Worm (Caenorhabditis elegans): ENCODE results near the gene Y37E11B.10.
A peak's percentile ranks its signal among the peaks of the same experiment; 100 is the strongest.

Y37E11B.10 gene

DNA sequence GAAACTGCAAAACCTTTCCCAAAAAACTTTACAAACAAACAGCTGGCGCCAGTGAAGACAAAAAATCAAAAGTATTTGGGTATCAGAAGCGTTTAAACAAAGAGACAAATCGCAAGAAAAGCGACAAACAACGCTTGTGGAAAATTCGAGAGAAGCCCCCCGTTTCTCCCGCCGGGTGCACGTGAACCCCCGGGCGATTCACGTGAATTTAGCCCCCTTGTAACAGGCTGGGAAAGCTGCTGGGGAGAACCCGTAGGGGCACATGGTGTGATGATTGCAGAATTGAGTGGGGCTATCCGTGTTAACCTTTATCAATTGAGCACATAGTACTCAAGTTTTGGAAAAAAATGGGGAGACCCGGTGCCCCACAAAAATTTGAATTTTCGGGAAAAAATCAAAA lies 47.9 kb upstream of the Y37E11B.10 start (continued):
- TF ChIP-seq lin-29 (GFP tag; IDR thresholded peaks at IDR 0.05) (no peak), spr-3 (GFP tag; optimal IDR thresholded peaks at IDR 0.05) (no peak), daf-16 (GFP tag; optimal IDR thresholded peaks at IDR 0.05) (peak in 1 of 2 experiments; percentile 90), daf-16 (tag; optimal IDR thresholded peaks at IDR 0.05) (peak; percentile 82), snpc-1.2 (GFP tag; IDR thresholded peaks at IDR 0.05) (no peak), tag-97 (GFP tag; IDR thresholded peaks at IDR 0.05) (no peak), dpl-1 (GFP tag; optimal IDR thresholded peaks at IDR 0.05) (peak; percentile 24), mdt-29 (GFP tag; IDR thresholded peaks at IDR 0.05) (peak; percentile 82), ztf-7 (tag; optimal IDR thresholded peaks at IDR 0.05) (no peak), ctbp-1 (GFP tag; IDR thresholded peaks at IDR 0.05) (no peak), spr-1 (tag; optimal IDR thresholded peaks at IDR 0.05) (no peak), unc-39 (tag; optimal IDR thresholded peaks at IDR 0.05) (no peak), lim-7 (GFP tag; IDR thresholded peaks at IDR 0.05) (no peak), mdl-1 (tag; optimal IDR thresholded peaks at IDR 0.05) (peak; percentile 73 to 79), dmd-6 (GFP tag; IDR thresholded peaks at IDR 0.05) (peak; percentile 80), F49E8.2 (tag; optimal IDR thresholded peaks at IDR 0.05; ENCODE audit: borderline replicate concordance) (no peak), daf-19 (GFP tag; conservative IDR thresholded peaks at IDR 0.05) (no peak), nhr-77 (tag; optimal IDR thresholded peaks at IDR 0.05) (no peak), T20F7.1 (GFP tag; optimal IDR thresholded peaks at IDR 0.05) (no peak), zip-11 (GFP tag; IDR thresholded peaks at IDR 0.05) (no peak), nhr-237 (tag; optimal IDR thresholded peaks at IDR 0.05) (no peak), dmd-8 (GFP tag; IDR thresholded peaks at IDR 0.05) (no peak), mxl-2 (GFP tag; conservative IDR thresholded peaks at IDR 0.05) (peak; percentile 98), gei-8 (GFP tag; optimal IDR thresholded peaks at IDR 0.05) (peak; percentile 31), hif-1 (tag; optimal IDR thresholded peaks at IDR 0.05) (peak in 1 of 2 experiments; percentile 55), lin-38 (GFP tag; IDR thresholded peaks at IDR 0.05) (peak; percentile 45; the same call in 1 of the 2 replicates), ceh-20 (GFP tag; IDR thresholded peaks at IDR 0.05) (peak; percentile 91), nhr-28 (tag; optimal IDR thresholded peaks at IDR 0.05) (peak; percentile 53), daf-8 (GFP tag; IDR thresholded peaks at IDR 0.05) (no peak), Y105C5A.15 (GFP tag; IDR thresholded peaks at IDR 0.05) (no peak), Y48G9A.11 (GFP tag; IDR thresholded peaks at IDR 0.05) (no peak), fos-1 (tag; optimal IDR thresholded peaks at IDR 0.05) (no peak), nhr-102 (tag; optimal IDR thresholded peaks at IDR 0.05) (no peak)

DNA sequence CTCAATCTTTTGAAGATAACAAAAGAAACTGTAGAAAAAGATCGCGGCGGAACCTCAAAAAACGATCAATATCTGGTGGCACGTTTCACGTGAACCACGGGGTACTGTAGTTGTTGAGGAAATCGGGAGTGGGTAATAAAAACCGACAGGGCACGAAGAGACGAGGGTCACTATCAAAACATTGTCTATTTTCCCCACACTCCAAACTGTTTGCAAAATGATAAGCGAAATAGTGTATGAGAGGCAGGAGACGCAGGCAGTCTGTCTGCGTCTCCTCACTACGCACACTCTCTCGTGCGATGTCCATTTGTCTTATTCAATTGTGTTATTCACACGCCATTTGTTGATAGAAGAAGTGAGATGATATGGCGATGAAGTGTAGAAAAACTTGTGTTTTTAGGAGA lies 47.2 kb upstream of the Y37E11B.10 start:
- TF ChIP-seq F26F4.8 (GFP tag; conservative IDR thresholded peaks at IDR 0.05) (no peak), duxl-1 (tag; optimal IDR thresholded peaks at IDR 0.05; ENCODE audit: poor library complexity) (no peak), nhr-48 (tag; optimal IDR thresholded peaks at IDR 0.05) (peak; percentile 94), hlh-11 (tag; optimal IDR thresholded peaks at IDR 0.05) (peak; percentile 92), daf-12 (tag; optimal IDR thresholded peaks at IDR 0.05) (no peak), ceh-44 (GFP tag; IDR thresholded peaks at IDR 0.05) (no peak), dmd-6 (GFP tag; IDR thresholded peaks at IDR 0.05) (peak; percentile 68), F44E2.7 (GFP tag; IDR thresholded peaks at IDR 0.05) (no peak), Y48G9A.11 (GFP tag; IDR thresholded peaks at IDR 0.05) (no peak), nhr-237 (tag; optimal IDR thresholded peaks at IDR 0.05) (no peak), hmg-1.1 (GFP tag; IDR thresholded peaks at IDR 0.05) (no peak; the same call in 1 of the 2 replicates), zip-2 (tag; optimal IDR thresholded peaks at IDR 0.05) (no peak), nhr-25 (tag; optimal IDR thresholded peaks at IDR 0.05; ENCODE audit: borderline replicate concordance, insufficient read depth) (peak; percentile 41), mxl-3 (GFP tag; optimal IDR thresholded peaks at IDR 0.05) (peak; percentile 70), madf-9 (GFP tag; conservative IDR thresholded peaks at IDR 0.05) (no peak), mxl-2 (GFP tag; conservative IDR thresholded peaks at IDR 0.05) (peak; percentile 79; the same call in 1 of the 2 replicates), nhr-41 (GFP tag; IDR thresholded peaks at IDR 0.05) (no peak), madf-5 (GFP tag; IDR thresholded peaks at IDR 0.05) (no peak), dmd-9 (GFP tag; IDR thresholded peaks at IDR 0.05) (no peak), zfp-3 (GFP tag; conservative IDR thresholded peaks at IDR 0.05) (no peak), spr-1 (tag; optimal IDR thresholded peaks at IDR 0.05) (no peak), tag-97 (GFP tag; IDR thresholded peaks at IDR 0.05) (no peak), Y105C5A.15 (GFP tag; IDR thresholded peaks at IDR 0.05) (no peak), nhr-102 (tag; optimal IDR thresholded peaks at IDR 0.05) (peak; percentile 52), T26A8.4 (GFP tag; IDR thresholded peaks at IDR 0.05) (peak; percentile 61), mdt-29 (GFP tag; IDR thresholded peaks at IDR 0.05) (no peak), aha-1 (tag) (peak; percentile 52), nhr-77 (tag; optimal IDR thresholded peaks at IDR 0.05) (peak; percentile 29)

Data from whole organism, L4 larva.